Fruit fly (Drosophila melanogaster) whole organism, embryonic: Measurements from ENCODE around the gene CG3277.

ENCODE experiments used
- Aef1 ChIP-seq: fragments of 200-800 bp; sonication (Bioruptor generic); IDR thresholded peaks from 3 replicates; pipeline ENCODE4 v1.3.6; 2022; ENCODE audit warnings: missing biosample characterization, missing genetic modification characterization
- B-H2 ChIP-seq: fragments of 200-800 bp; sonication (Bioruptor generic); optimal IDR thresholded peaks from 2 replicates; lab custom pipeline; 2018; ENCODE audit warnings: missing biosample characterization, mild to moderate bottlenecking, missing genetic modification characterization
- Bdp1 ChIP-seq: fragments of 200-800 bp; sonication (Bioruptor generic); optimal IDR thresholded peaks from 3 replicates; lab custom pipeline; 2016; ENCODE audit warnings: missing biosample characterization, missing genetic modification characterization
- CG10209 ChIP-seq: fragments of 200-800 bp; sonication (Bioruptor generic); optimal IDR thresholded peaks from 3 replicates; lab custom pipeline; 2017; ENCODE audit warnings: missing biosample characterization, mild to moderate bottlenecking, missing genetic modification characterization, missing genetic modification reagents
- CG10321 ChIP-seq: fragments of 200-800 bp; sonication (Bioruptor generic); IDR thresholded peaks from 2 replicates; pipeline ENCODE4 v1.3.6; 2022; ENCODE audit warnings: missing biosample characterization, missing genetic modification characterization
- CG10366 ChIP-seq: fragments of 200-800 bp; sonication (Bioruptor generic); IDR thresholded peaks from 2 replicates; pipeline ENCODE4 v1.3.6; 2022; ENCODE audit warnings: missing biosample characterization, missing genetic modification characterization
- CG12391 ChIP-seq: fragments of 200-800 bp; sonication (Bioruptor generic); optimal IDR thresholded peaks from 3 replicates; lab custom pipeline; 2018; ENCODE audit warnings: missing biosample characterization, mild to moderate bottlenecking, missing genetic modification characterization, moderate library complexity
- CG12942 ChIP-seq: fragments of 200-800 bp; sonication (Bioruptor generic); optimal IDR thresholded peaks from 3 replicates; lab custom pipeline; 2016; ENCODE audit warnings: missing biosample characterization, missing genetic modification characterization
- CG14050 ChIP-seq: fragments of 200-800 bp; sonication (Bioruptor generic); IDR thresholded peaks from 3 replicates; pipeline ENCODE4 v1.3.6; 2022; ENCODE audit warnings: missing biosample characterization, missing genetic modification characterization
- CG15269 ChIP-seq: fragments of 200-800 bp; sonication (Bioruptor generic); optimal IDR thresholded peaks from 2 replicates; lab custom pipeline; 2018; ENCODE audit warnings: missing biosample characterization, mild to moderate bottlenecking, missing genetic modification characterization, moderate library complexity
- CG17328 ChIP-seq: fragments of 200-800 bp; sonication (Bioruptor generic); IDR thresholded peaks from 2 replicates; pipeline ENCODE4 v1.3.6; 2022; ENCODE audit warnings: missing biosample characterization, missing genetic modification characterization
- CG17361 ChIP-seq: fragments of 200-800 bp; sonication (Bioruptor generic); IDR thresholded peaks from 3 replicates; pipeline ENCODE4 v1.3.6; 2022; ENCODE audit warnings: missing biosample characterization, missing genetic modification characterization
- CG18262 ChIP-seq: fragments of 200-800 bp; optimal IDR thresholded peaks from 3 replicates; lab custom pipeline; 2019; ENCODE audit warnings: missing biosample characterization, mild to moderate bottlenecking, missing genetic modification characterization, moderate library complexity
- CG2678 ChIP-seq: fragments of 200-800 bp; sonication (Bioruptor generic); optimal IDR thresholded peaks from 3 replicates; lab custom pipeline; 2019; ENCODE audit warnings: missing biosample characterization, mild to moderate bottlenecking, missing genetic modification characterization, moderate library complexity
- CG31388 ChIP-seq: fragments of 200-800 bp; sonication (Bioruptor generic); optimal IDR thresholded peaks from 2 replicates; lab custom pipeline; 2016; ENCODE audit warnings: missing biosample characterization, missing genetic modification characterization
- CG3163 ChIP-seq: fragments of 200-800 bp; sonication (Bioruptor generic); optimal IDR thresholded peaks from 3 replicates; lab custom pipeline; 2016; ENCODE audit warnings: missing biosample characterization, missing genetic modification characterization
- CG33557 ChIP-seq: fragments of 200-800 bp; sonication (Bioruptor generic); optimal IDR thresholded peaks from 2 replicates; lab custom pipeline; 2019; ENCODE audit warnings: missing biosample characterization, mild to moderate bottlenecking, missing genetic modification characterization, moderate library complexity
- CG43689 ChIP-seq: fragments of 200-800 bp; sonication (Bioruptor generic); IDR thresholded peaks from 2 replicates; pipeline ENCODE4 v1.3.6; 2022; ENCODE audit warnings: missing biosample characterization, missing genetic modification characterization
- CG6272 ChIP-seq: fragments of 200-800 bp; sonication (Bioruptor generic); IDR thresholded peaks from 2 replicates; pipeline ENCODE4 v1.3.6; 2022; ENCODE audit warnings: missing biosample characterization, missing genetic modification characterization
- CG6683 ChIP-seq: fragments of 200-800 bp; sonication (Bioruptor generic); optimal IDR thresholded peaks from 2 replicates; lab custom pipeline; 2017; ENCODE audit warnings: missing biosample characterization, mild to moderate bottlenecking, missing genetic modification characterization, missing genetic modification reagents
- CG7928 ChIP-seq: fragments of 200-800 bp; sonication (Bioruptor generic); optimal IDR thresholded peaks from 2 replicates; lab custom pipeline; 2017; ENCODE audit warnings: missing biosample characterization, mild to moderate bottlenecking, missing genetic modification characterization
- CHES-1-like ChIP-seq: fragments of 200-800 bp; sonication (Bioruptor generic); optimal IDR thresholded peaks from 2 replicates; lab custom pipeline; 2016; ENCODE audit warnings: missing biosample characterization, missing genetic modification characterization
- CTCF ChIP-seq: fragments of 200-800 bp; sonication (Bioruptor generic); optimal IDR thresholded peaks from 2 replicates; lab custom pipeline; 2017; ENCODE audit warnings: missing biosample characterization, mild to moderate bottlenecking, missing genetic modification characterization, moderate library complexity
- CoRest ChIP-seq: fragments of 200-800 bp; sonication (Bioruptor generic); optimal IDR thresholded peaks from 3 replicates; lab custom pipeline; 2018; ENCODE audit warnings: missing biosample characterization, mild to moderate bottlenecking, missing genetic modification characterization, moderate library complexity
- D19B ChIP-seq: fragments of 200-800 bp; sonication (Bioruptor generic); optimal IDR thresholded peaks from 2 replicates; lab custom pipeline; 2017; ENCODE audit warnings: missing biosample characterization, mild to moderate bottlenecking, missing genetic modification characterization
- Dbx ChIP-seq: fragments of 200-800 bp; sonication (Bioruptor generic); IDR thresholded peaks from 3 replicates; pipeline ENCODE4 v1.3.6; 2022; ENCODE audit warnings: missing biosample characterization, missing genetic modification characterization
- Fer3 ChIP-seq: fragments of 200-800 bp; sonication (Bioruptor generic); optimal IDR thresholded peaks from 2 replicates; lab custom pipeline; 2018; ENCODE audit warnings: missing biosample characterization, mild to moderate bottlenecking, missing genetic modification characterization, moderate library complexity
- Gsc ChIP-seq: fragments of 200-800 bp; sonication (Bioruptor generic); IDR thresholded peaks from 2 replicates; pipeline ENCODE4 v1.3.6; 2022; ENCODE audit warnings: missing biosample characterization, missing genetic modification characterization
- Hmx ChIP-seq: fragments of 200-800 bp; sonication (Bioruptor generic); optimal IDR thresholded peaks from 2 replicates; lab custom pipeline; 2016; ENCODE audit warnings: missing biosample characterization, missing genetic modification characterization
- Lim3 ChIP-seq: fragments of 200-800 bp; sonication (Bioruptor generic); IDR thresholded peaks from 2 replicates; pipeline ENCODE4 v1.3.6; 2022; ENCODE audit warnings: missing biosample characterization, missing genetic modification characterization
- Nf-YB ChIP-seq: fragments of 200-800 bp; sonication (Bioruptor generic); optimal IDR thresholded peaks from 3 replicates; lab custom pipeline; 2019; ENCODE audit warnings: missing biosample characterization, mild to moderate bottlenecking, missing genetic modification characterization, moderate library complexity
- Oaz ChIP-seq: fragments of 200-800 bp; sonication (Bioruptor generic); IDR thresholded peaks from 2 replicates; pipeline ENCODE4 v1.3.6; 2022; ENCODE audit warnings: missing biosample characterization, missing genetic modification characterization
- Rfx ChIP-seq: fragments of 200-800 bp; sonication (Bioruptor generic); IDR thresholded peaks from 2 replicates; pipeline ENCODE4 v1.3.6; 2022; ENCODE audit warnings: missing biosample characterization, missing genetic modification characterization
- Stat92E ChIP-seq, 3 experiments: fragments of >200 bp in 2 of 3; fragments of 200-800 bp in 1 of 3; sonication (Bioruptor generic) in 1 of 3; optimal IDR thresholded peaks; 2 replicates each; lab custom pipeline; 2017 to 2019; ENCODE audit warnings: missing biosample characterization in 3 of 3, missing genetic modification characterization in 3 of 3, mild to moderate bottlenecking in 1 of 3, moderate library complexity in 1 of 3
- Tbp ChIP-seq: fragments of >200 bp; optimal IDR thresholded peaks from 2 replicates; lab custom pipeline; 2018; ENCODE audit warnings: missing biosample characterization, missing genetic modification characterization
- az2 ChIP-seq: fragments of 200-800 bp; sonication (Bioruptor generic); optimal IDR thresholded peaks from 3 replicates; lab custom pipeline; 2016; ENCODE audit warnings: missing biosample characterization, missing genetic modification characterization
- bowl ChIP-seq: fragments of 200-800 bp; sonication (Bioruptor generic); IDR thresholded peaks from 2 replicates; pipeline ENCODE4 v1.3.6; 2022; ENCODE audit warnings: missing biosample characterization, missing genetic modification characterization
- btn ChIP-seq: fragments of 200-800 bp; sonication (Bioruptor generic); optimal IDR thresholded peaks from 2 replicates; lab custom pipeline; 2016; ENCODE audit warnings: missing biosample characterization, missing genetic modification characterization
- cato ChIP-seq: fragments of 200-800 bp; sonication (Bioruptor generic); optimal IDR thresholded peaks from 2 replicates; lab custom pipeline; 2016; ENCODE audit warnings: missing biosample characterization, missing genetic modification characterization, borderline replicate concordance
- da ChIP-seq: fragments of 200-800 bp; sonication (Bioruptor generic); optimal IDR thresholded peaks from 2 replicates; lab custom pipeline; 2016; ENCODE audit warnings: missing biosample characterization, missing genetic modification characterization
- eve ChIP-seq, 2 experiments: fragments of >200 bp; optimal IDR thresholded peaks; 2 replicates each; lab custom pipeline; 2017; ENCODE audit warnings: missing biosample characterization in 2 of 2, missing genetic modification characterization in 2 of 2
- exex ChIP-seq: fragments of 200-800 bp; sonication (Bioruptor generic); optimal IDR thresholded peaks from 4 replicates; lab custom pipeline; 2018; ENCODE audit warnings: missing biosample characterization, mild to moderate bottlenecking, missing genetic modification characterization, moderate library complexity
- eyg ChIP-seq: fragments of 200-800 bp; sonication (Bioruptor generic); optimal IDR thresholded peaks from 3 replicates; lab custom pipeline; 2016; ENCODE audit warnings: missing biosample characterization, missing genetic modification characterization
- gce ChIP-seq: fragments of 200-800 bp; sonication (Bioruptor generic); IDR thresholded peaks from 3 replicates; pipeline ENCODE4 v1.3.6; 2022; ENCODE audit warnings: missing biosample characterization, missing genetic modification characterization
- jing ChIP-seq: fragments of 200-800 bp; sonication (Bioruptor generic); optimal IDR thresholded peaks from 2 replicates; lab custom pipeline; 2018; ENCODE audit warnings: missing biosample characterization, mild to moderate bottlenecking, missing genetic modification characterization
- maf-S ChIP-seq: fragments of 200-800 bp; sonication (Bioruptor generic); optimal IDR thresholded peaks from 2 replicates; lab custom pipeline; 2016; ENCODE audit warnings: missing biosample characterization, missing genetic modification characterization
- nerfin-2 ChIP-seq: fragments of 200-800 bp; sonication (Bioruptor generic); IDR thresholded peaks from 2 replicates; pipeline ENCODE4 v1.3.6; 2022; ENCODE audit warnings: missing biosample characterization, missing genetic modification characterization; ENCODE audit not compliant: partially characterized antibody
- sens-2 ChIP-seq: fragments of 200-800 bp; sonication (Bioruptor generic); IDR thresholded peaks from 2 replicates; pipeline ENCODE4 v1.3.6; 2022; ENCODE audit warnings: missing biosample characterization, missing genetic modification characterization
- wek ChIP-seq: fragments of 200-800 bp; sonication (Bioruptor generic); optimal IDR thresholded peaks from 3 replicates; lab custom pipeline; 2018; ENCODE audit warnings: missing biosample characterization, mild to moderate bottlenecking, missing genetic modification characterization, moderate library complexity
- zfh1 ChIP-seq: fragments of 200-800 bp; sonication (Bioruptor generic); IDR thresholded peaks from 3 replicates; pipeline ENCODE4 v1.3.6; 2022; ENCODE audit warnings: missing biosample characterization, missing genetic modification characterization

The CG3277 gene

dm6 chr2L:3354642-3355380, 50.9 kb downstream of the CG3277 start, which contains the start of gene E23 (continued):
- peak; percentile 91 for TF ChIP-seq Nf-YB (GFP tag; lab: Kevin White, UChicago)
- peak; percentile 98 for TF ChIP-seq Rfx (GFP tag; lab: Robert Waterston, UW)
- TF ChIP-seq btn: peak; percentile 77
- TF ChIP-seq CTCF (GFP tag; lab: Kevin White, UChicago): peak; percentile 74
- peak in 1 of 2 experiments; percentile 97 for TF ChIP-seq eve (GFP tag; optimal IDR thresholded peaks at IDR 0.05; lab: Kevin White, UChicago)
- peak; percentile 100 for TF ChIP-seq CoRest (tag; lab: Kevin White, UChicago)
- TF ChIP-seq CG18262 (tag; lab: Kevin White, UChicago): peak; percentile 100
- TF ChIP-seq D19B (GFP tag; lab: Kevin White, UChicago): peak; percentile 92
- TF ChIP-seq CG17361 (GFP tag; lab: Robert Waterston, UW): peak; percentile 99
- TF ChIP-seq sens-2: peak; percentile 94
- TF ChIP-seq CG6272 (GFP tag; lab: Robert Waterston, UW): peak; percentile 97
- peak; percentile 99 for TF ChIP-seq CG10209 (GFP tag; lab: Kevin White, UChicago)
- TF ChIP-seq Bdp1 (GFP tag; lab: Kevin White, UChicago): peak; percentile 90
- peak; percentile 96 for TF ChIP-seq Oaz
- peak; percentile 97 for TF ChIP-seq CG6683 (GFP tag; lab: Kevin White, UChicago)
- TF ChIP-seq CG3163 (GFP tag; lab: Kevin White, UChicago): peak; percentile 82
- peak; percentile 98 for TF ChIP-seq Dbx (GFP tag; lab: Robert Waterston, UW)
- TF ChIP-seq CG33557 (GFP tag; lab: Kevin White, UChicago): peak; percentile 99
- TF ChIP-seq CHES-1-like (GFP tag; lab: Kevin White, UChicago): peak; percentile 95
- peak; percentile 99 for TF ChIP-seq az2
- peak; percentile 80 for TF ChIP-seq wek (GFP tag; lab: Kevin White, UChicago)
- TF ChIP-seq exex (tag; lab: Kevin White, UChicago): peak; percentile 88
- TF ChIP-seq maf-S (GFP tag; lab: Kevin White, UChicago): peak; percentile 93
- TF ChIP-seq gce (GFP tag; lab: Robert Waterston, UW): peak; percentile 94
- peak; percentile 82; the same call in 1 of the 2 replicates for TF ChIP-seq CG10321 (GFP tag; lab: Robert Waterston, UW)
- peak; percentile 97 for TF ChIP-seq Fer3 (tag; lab: Kevin White, UChicago)
- TF ChIP-seq eyg (GFP tag; lab: Kevin White, UChicago): peak; percentile 86
- peak; percentile 94 for TF ChIP-seq bowl (GFP tag; lab: Robert Waterston, UW)
- TF ChIP-seq CG2678 (tag; lab: Kevin White, UChicago): peak; percentile 99
- peak; percentile 97 for TF ChIP-seq CG14050 (GFP tag; lab: Robert Waterston, UW)
- peak; percentile 96 for TF ChIP-seq CG43689
- TF ChIP-seq Stat92E (GFP tag; optimal IDR thresholded peaks at IDR 0.05; lab: Kevin White, UChicago): peak in 1 of 3 experiments; percentile 98
- peak; percentile 98 for TF ChIP-seq zfh1 (GFP tag; lab: Robert Waterston, UW)
- peak; percentile 93 for TF ChIP-seq da
- TF ChIP-seq Lim3 (GFP tag; lab: Robert Waterston, UW): peak; percentile 95
- TF ChIP-seq CG10366 (GFP tag; lab: Robert Waterston, UW): peak; percentile 98
- TF ChIP-seq Tbp: no peak
- peak; percentile 95 for TF ChIP-seq B-H2 (GFP tag; lab: Kevin White, UChicago)
- TF ChIP-seq Hmx (GFP tag; lab: Kevin White, UChicago): peak; percentile 84
- peak; percentile 98 for TF ChIP-seq Aef1
- TF ChIP-seq CG12391: peak; percentile 100
- TF ChIP-seq cato: peak; percentile 98
- peak; percentile 92 for TF ChIP-seq CG31388
- no peak for TF ChIP-seq nerfin-2 (GFP tag; lab: Robert Waterston, UW)
- TF ChIP-seq CG7928: peak; percentile 81
- TF ChIP-seq Gsc: peak; percentile 92
- TF ChIP-seq CG15269 (tag; lab: Kevin White, UChicago): peak; percentile 99
- peak; percentile 97 for TF ChIP-seq CG17328 (GFP tag; lab: Robert Waterston, UW)
- TF ChIP-seq jing (GFP tag; lab: Kevin White, UChicago): peak; percentile 93
- peak; percentile 98 for TF ChIP-seq CG12942 (GFP tag; lab: Kevin White, UChicago)
